Worm (Caenorhabditis elegans) whole organism, L3 larva: ENCODE results near the gene letm-1.

Source experiments
- R02D3.7 ChIP-seq: fragments of 150-350 bp; optimal IDR thresholded peaks from 2 replicates; lab custom pipeline; 2014; ENCODE audit warnings: missing biosample characterization, missing genetic modification characterization
- ZK546.5 ChIP-seq: sonication (generic microtip); optimal IDR thresholded peaks from 2 replicates; lab custom pipeline; 2017; ENCODE audit warnings: missing biosample characterization, missing genetic modification characterization
- ama-1 ChIP-seq: fragments of 150-350 bp; optimal IDR thresholded peaks from 2 replicates; lab custom pipeline; 2018
- ceh-16 ChIP-seq: sonication (generic microtip); optimal IDR thresholded peaks from 2 replicates; lab custom pipeline; 2017; ENCODE audit warnings: missing biosample characterization, missing genetic modification characterization
- ceh-82 ChIP-seq: fragments of 150-350 bp; optimal IDR thresholded peaks from 2 replicates; lab custom pipeline; 2014; ENCODE audit warnings: missing biosample characterization, missing genetic modification characterization
- ceh-9 ChIP-seq: sonication (generic microtip); optimal IDR thresholded peaks from 2 replicates; lab custom pipeline; 2018; ENCODE audit warnings: missing biosample characterization, missing genetic modification characterization
- daf-12 ChIP-seq: fragments of 150-350 bp; optimal IDR thresholded peaks from 2 replicates; lab custom pipeline; 2014; ENCODE audit warnings: missing biosample characterization, missing genetic modification reagents, missing genetic modification characterization
- egl-27 ChIP-seq: sonication (generic microtip); optimal IDR thresholded peaks from 4 replicates; lab custom pipeline; 2017; ENCODE audit warnings: missing biosample characterization, missing genetic modification reagents, missing genetic modification characterization
- elt-1 ChIP-seq: fragments of 150-350 bp; optimal IDR thresholded peaks from 2 replicates; lab custom pipeline; 2014; ENCODE audit warnings: missing biosample characterization, missing genetic modification characterization
- elt-2 ChIP-seq: sonication (generic microtip); optimal IDR thresholded peaks from 2 replicates; lab custom pipeline; 2016; ENCODE audit warnings: missing genetic modification reagents, mild to moderate bottlenecking, missing genetic modification characterization, missing compliant biosample characterization
- elt-3 ChIP-seq, 3 experiments: fragments of 150-350 bp in 1 of 3; sonication (generic microtip) in 2 of 3; optimal IDR thresholded peaks; 2 replicates in 2 of 3; 4 replicates in 1 of 3; lab custom pipeline; 2014 to 2017; ENCODE audit warnings: missing biosample characterization in 3 of 3, missing genetic modification characterization in 3 of 3
- eor-1 ChIP-seq, 2 experiments: fragments of 150-350 bp; optimal IDR thresholded peaks; 2 replicates each; lab custom pipeline; 2014 to 2018; ENCODE audit warnings: missing biosample characterization in 2 of 2, missing genetic modification characterization in 2 of 2
- fkh-10 ChIP-seq: sonication (generic microtip); optimal IDR thresholded peaks from 2 replicates; lab custom pipeline; 2017; ENCODE audit warnings: missing biosample characterization, missing genetic modification reagents, missing genetic modification characterization
- fos-1 ChIP-seq: fragments of 150-350 bp; optimal IDR thresholded peaks from 2 replicates; lab custom pipeline; 2014; ENCODE audit warnings: missing biosample characterization, missing genetic modification characterization
- hmg-11 ChIP-seq: sonication (generic microtip); optimal IDR thresholded peaks from 2 replicates; lab custom pipeline; 2016; ENCODE audit warnings: missing genetic modification characterization, missing compliant biosample characterization
- lin-15B ChIP-seq: fragments of 150-350 bp; optimal IDR thresholded peaks from 2 replicates; lab custom pipeline; 2014; ENCODE audit warnings: missing biosample characterization, missing genetic modification characterization
- lin-39 ChIP-seq: fragments of 150-350 bp; optimal IDR thresholded peaks from 2 replicates; lab custom pipeline; 2018; ENCODE audit warnings: missing biosample characterization, missing genetic modification reagents, missing genetic modification characterization
- lsy-12 ChIP-seq: sonication (generic microtip); optimal IDR thresholded peaks from 2 replicates; lab custom pipeline; 2016; ENCODE audit warnings: mild to moderate bottlenecking, missing genetic modification characterization, missing compliant biosample characterization
- mdl-1 ChIP-seq: fragments of 150-350 bp; optimal IDR thresholded peaks from 2 replicates; lab custom pipeline; 2014; ENCODE audit warnings: missing biosample characterization, missing genetic modification characterization
- mml-1 ChIP-seq: fragments of 150-350 bp; sonication (generic microtip); optimal IDR thresholded peaks from 3 replicates; lab custom pipeline; 2014; ENCODE audit warnings: missing biosample characterization, missing genetic modification characterization
- nfya-1 ChIP-seq: sonication (generic microtip); optimal IDR thresholded peaks from 2 replicates; lab custom pipeline; 2017; ENCODE audit warnings: missing genetic modification characterization, mild to moderate bottlenecking, missing compliant biosample characterization, antibody characterized with exemption, moderate library complexity; ENCODE audit not compliant: insufficient read depth
- nhr-11 ChIP-seq: fragments of 150-350 bp; optimal IDR thresholded peaks from 2 replicates; lab custom pipeline; 2014; ENCODE audit warnings: missing biosample characterization, missing genetic modification characterization
- nhr-23 ChIP-seq: fragments of 150-350 bp; optimal IDR thresholded peaks from 2 replicates; lab custom pipeline; 2014; ENCODE audit warnings: missing biosample characterization, missing genetic modification reagents, missing genetic modification characterization
- nhr-237 ChIP-seq: fragments of 150-350 bp; optimal IDR thresholded peaks from 2 replicates; lab custom pipeline; 2014; ENCODE audit warnings: missing biosample characterization, missing genetic modification characterization
- nhr-25 ChIP-seq: sonication (generic microtip); optimal IDR thresholded peaks from 2 replicates; lab custom pipeline; 2017; ENCODE audit warnings: missing biosample characterization, missing genetic modification characterization
- nhr-28 ChIP-seq: fragments of 150-350 bp; optimal IDR thresholded peaks from 2 replicates; lab custom pipeline; 2014; ENCODE audit warnings: missing biosample characterization, missing genetic modification characterization
- nhr-43 ChIP-seq: sonication (generic microtip); optimal IDR thresholded peaks from 2 replicates; lab custom pipeline; 2016; ENCODE audit warnings: mild to moderate bottlenecking, missing genetic modification characterization, missing compliant biosample characterization; ENCODE audit not compliant: poor library complexity, severe bottlenecking
- nhr-67 ChIP-seq: fragments of 150-350 bp; optimal IDR thresholded peaks from 2 replicates; lab custom pipeline; 2014; ENCODE audit warnings: missing biosample characterization, missing genetic modification characterization
- nhr-76 ChIP-seq: fragments of 150-350 bp; sonication (generic microtip); optimal IDR thresholded peaks from 5 replicates; lab custom pipeline; 2014; ENCODE audit warnings: missing biosample characterization, missing genetic modification characterization
- nhr-77 ChIP-seq: fragments of 150-350 bp; optimal IDR thresholded peaks from 2 replicates; lab custom pipeline; 2014; ENCODE audit warnings: missing biosample characterization, missing genetic modification characterization
- pha-4 ChIP-seq: fragments of 150-350 bp; optimal IDR thresholded peaks from 2 replicates; lab custom pipeline; 2014; ENCODE audit warnings: missing biosample characterization, missing genetic modification reagents, missing genetic modification characterization
- pqm-1 ChIP-seq: fragments of 150-350 bp; optimal IDR thresholded peaks from 2 replicates; lab custom pipeline; 2017; ENCODE audit warnings: missing biosample characterization, missing genetic modification characterization, inconsistent platforms
- sea-2 ChIP-seq: fragments of 150-350 bp; sonication (generic microtip); optimal IDR thresholded peaks from 4 replicates; lab custom pipeline; 2014; ENCODE audit warnings: missing biosample characterization, missing genetic modification reagents, missing genetic modification characterization
- skn-1 ChIP-seq: fragments of 150-350 bp; optimal IDR thresholded peaks from 2 replicates; lab custom pipeline; 2014; ENCODE audit warnings: missing biosample characterization, missing genetic modification characterization
- tbx-2 ChIP-seq: sonication (generic microtip); optimal IDR thresholded peaks from 2 replicates; lab custom pipeline; 2016; ENCODE audit warnings: mild to moderate bottlenecking, missing genetic modification characterization, missing compliant biosample characterization
- unc-39 ChIP-seq: sonication (generic microtip); optimal IDR thresholded peaks from 4 replicates; lab custom pipeline; 2017; ENCODE audit warnings: missing biosample characterization, missing genetic modification characterization
- unc-62 ChIP-seq: fragments of 150-350 bp; sonication (generic microtip); optimal IDR thresholded peaks from 4 replicates; lab custom pipeline; 2014; ENCODE audit warnings: missing biosample characterization, missing genetic modification reagents, missing genetic modification characterization
- zag-1 ChIP-seq: fragments of 150-350 bp; optimal IDR thresholded peaks from 2 replicates; lab custom pipeline; 2014; ENCODE audit warnings: missing biosample characterization, missing genetic modification characterization
- ztf-11 ChIP-seq: fragments of 150-350 bp; optimal IDR thresholded peaks from 2 replicates; lab custom pipeline; 2014; ENCODE audit warnings: missing biosample characterization, missing genetic modification characterization
- ztf-4 ChIP-seq: fragments of 150-350 bp; optimal IDR thresholded peaks from 2 replicates; lab custom pipeline; 2014; ENCODE audit warnings: missing biosample characterization, missing genetic modification characterization

The letm-1 gene

ce11 chrV:13665089-13665488 is 4.0 kb downstream of the letm-1 start, which contains the start of gene rde-12:
rde-12 (plus strand) TSS chrV:13665389.
- TF ChIP-seq elt-1 (tag; lab: Kevin White, UChicago) (no peak), mdl-1 (tag; lab: Kevin White, UChicago) (no peak), unc-39 (tag; lab: Kevin White, UChicago) (no peak), egl-27 (no peak), ama-1 (lab: Kevin White, UChicago) (no peak), unc-62 (GFP tag; lab: Kevin White, UChicago) (no peak), nhr-67 (tag; lab: Kevin White, UChicago) (no peak), nhr-76 (tag; lab: Kevin White, UChicago) (no peak), eor-1 (tag; optimal IDR thresholded peaks at IDR 0.05; lab: Kevin White, UChicago) (no peak), nhr-77 (tag; lab: Kevin White, UChicago) (no peak), ZK546.5 (tag; lab: Kevin White, UChicago) (no peak), daf-12 (tag; lab: Kevin White, UChicago) (no peak), nfya-1 (tag; lab: Kevin White, UChicago) (no peak), R02D3.7 (tag; lab: Kevin White, UChicago) (no peak), ceh-82 (tag; lab: Kevin White, UChicago) (no peak), elt-3 (tag; optimal IDR thresholded peaks at IDR 0.05; lab: Kevin White, UChicago) (no peak), nhr-25 (tag; lab: Kevin White, UChicago) (no peak), nhr-43 (tag; lab: Kevin White, UChicago) (no peak), ztf-11 (tag; lab: Kevin White, UChicago) (no peak), mml-1 (tag; lab: Kevin White, UChicago) (no peak)

- TF ChIP-seq fos-1 (tag; lab: Kevin White, UChicago) (no peak), tbx-2 (no peak), nhr-25 (tag; lab: Kevin White, UChicago) (no peak), elt-2 (tag; lab: Kevin White, UChicago) (no peak), elt-1 (tag; lab: Kevin White, UChicago) (no peak), nhr-77 (tag; lab: Kevin White, UChicago) (no peak), nhr-11 (no peak), lsy-12 (no peak), sea-2 (no peak), ZK546.5 (tag; lab: Kevin White, UChicago) (no peak), egl-27 (no peak), skn-1 (no peak), ztf-4 (tag; lab: Kevin White, UChicago) (no peak), hmg-11 (no peak), nhr-67 (tag; lab: Kevin White, UChicago) (no peak), nhr-76 (tag; lab: Kevin White, UChicago) (no peak)
These were observed 5.4 kb downstream of the letm-1 start for ce11 chrV:13666460-13666859.

ce11 chrV:13668337-13668736 is 7.3 kb downstream of the letm-1 start:
- TF ChIP-seq elt-2 (tag; lab: Kevin White, UChicago), result no peak
- TF ChIP-seq nhr-76 (tag; lab: Kevin White, UChicago), result no peak
- TF ChIP-seq pqm-1, result no peak
- no peak for TF ChIP-seq lin-39 (tag; lab: Kevin White, UChicago)
- TF ChIP-seq zag-1, result no peak
- no peak for TF ChIP-seq nhr-25 (tag; lab: Kevin White, UChicago)
- no peak for TF ChIP-seq nhr-11
- no peak for TF ChIP-seq egl-27
- TF ChIP-seq daf-12 (tag; lab: Kevin White, UChicago), result no peak
- TF ChIP-seq lsy-12, result no peak
- TF ChIP-seq, all 47 proteins: peak for 0

ce11 chrV:13669170-13669569 is 8.1 kb downstream of the letm-1 start:
- no peak for TF ChIP-seq ceh-16 (tag; lab: Kevin White, UChicago)
- no peak for TF ChIP-seq nhr-237 (tag; lab: Kevin White, UChicago)
- no peak for TF ChIP-seq nhr-11
- TF ChIP-seq sea-2, result no peak
- no peak for TF ChIP-seq ztf-4 (tag; lab: Kevin White, UChicago)
- no peak for TF ChIP-seq lin-15B
- no peak for TF ChIP-seq pha-4 (tag; lab: Kevin White, UChicago)
- TF ChIP-seq ceh-82 (tag; lab: Kevin White, UChicago), result no peak
- no peak for TF ChIP-seq elt-2 (tag; lab: Kevin White, UChicago)
- TF ChIP-seq nhr-23 (tag; lab: Kevin White, UChicago), result no peak
- TF ChIP-seq ceh-9, result no peak
- no peak for TF ChIP-seq fkh-10 (GFP tag; lab: Kevin White, UChicago)
- no peak for TF ChIP-seq nhr-76 (tag; lab: Kevin White, UChicago)
- no peak for TF ChIP-seq nhr-28
- TF ChIP-seq, all 47 proteins: peak for 0
